Fruit fly (Drosophila melanogaster) whole organism, embryonic: ENCODE data around the gene Gmap.

Experiments used
- Adf1 ChIP-seq: fragments of 200-800 bp; sonication (Bioruptor generic); IDR thresholded peaks from 2 replicates; pipeline ENCODE4 v1.3.6; 2022; ENCODE audit warnings: missing biosample characterization, missing genetic modification characterization
- CG10543 ChIP-seq: fragments of 200-800 bp; sonication (Bioruptor generic); optimal IDR thresholded peaks from 3 replicates; lab custom pipeline; 2017; ENCODE audit warnings: missing biosample characterization, mild to moderate bottlenecking, missing genetic modification characterization, moderate library complexity
- CG10654 ChIP-seq: fragments of 200-800 bp; sonication (Bioruptor generic); optimal IDR thresholded peaks from 2 replicates; lab custom pipeline; 2016; ENCODE audit warnings: missing biosample characterization, missing genetic modification characterization
- CG12071 ChIP-seq: fragments of 200-800 bp; sonication (Bioruptor generic); optimal IDR thresholded peaks from 3 replicates; lab custom pipeline; 2018; ENCODE audit warnings: missing biosample characterization, mild to moderate bottlenecking, missing genetic modification characterization
- CG13894 ChIP-seq: fragments of 200-800 bp; sonication (Bioruptor generic); optimal IDR thresholded peaks from 3 replicates; lab custom pipeline; 2018; ENCODE audit warnings: missing biosample characterization, mild to moderate bottlenecking, missing genetic modification characterization, moderate library complexity
- CG15514 ChIP-seq: fragments of 200-800 bp; sonication (Bioruptor generic); optimal IDR thresholded peaks from 3 replicates; lab custom pipeline; 2017; ENCODE audit warnings: missing biosample characterization, missing genetic modification characterization, mild to moderate bottlenecking, moderate library complexity, missing genetic modification reagents
- CG17385 ChIP-seq: fragments of 200-800 bp; sonication (Bioruptor generic); optimal IDR thresholded peaks from 3 replicates; lab custom pipeline; 2018; ENCODE audit warnings: missing biosample characterization, mild to moderate bottlenecking, missing genetic modification characterization
- CG18599 ChIP-seq: fragments of 200-800 bp; sonication (Bioruptor generic); optimal IDR thresholded peaks from 3 replicates; lab custom pipeline; 2017; ENCODE audit warnings: missing biosample characterization, missing genetic modification characterization, mild to moderate bottlenecking, moderate library complexity, missing genetic modification reagents
- CG2678 ChIP-seq: fragments of 200-800 bp; sonication (Bioruptor generic); optimal IDR thresholded peaks from 3 replicates; lab custom pipeline; 2019; ENCODE audit warnings: missing biosample characterization, mild to moderate bottlenecking, missing genetic modification characterization, moderate library complexity
- CG33557 ChIP-seq: fragments of 200-800 bp; sonication (Bioruptor generic); optimal IDR thresholded peaks from 2 replicates; lab custom pipeline; 2019; ENCODE audit warnings: missing biosample characterization, mild to moderate bottlenecking, missing genetic modification characterization, moderate library complexity
- CG4360 ChIP-seq: fragments of 200-800 bp; sonication (Bioruptor generic); IDR thresholded peaks from 2 replicates; pipeline ENCODE4 v1.3.6; 2022; ENCODE audit warnings: missing biosample characterization, missing genetic modification characterization
- CG4617 ChIP-seq: fragments of 200-800 bp; sonication (Bioruptor generic); optimal IDR thresholded peaks from 3 replicates; lab custom pipeline; 2016; ENCODE audit warnings: missing biosample characterization, missing genetic modification characterization, borderline replicate concordance
- CG5245 ChIP-seq: fragments of 200-800 bp; sonication (Bioruptor generic); optimal IDR thresholded peaks from 3 replicates; lab custom pipeline; 2016; ENCODE audit warnings: missing biosample characterization, missing genetic modification characterization
- CG7357 ChIP-seq: fragments of 200-800 bp; sonication (Bioruptor generic); IDR thresholded peaks from 3 replicates; pipeline ENCODE4 v1.3.6; 2022; ENCODE audit warnings: missing biosample characterization, missing genetic modification characterization
- CG8290 ChIP-seq, 3 experiments: fragments of 200-800 bp; sonication (Bioruptor generic); optimal IDR thresholded peaks; 2 replicates each; lab custom pipeline; 2016 to 2019; ENCODE audit warnings: missing biosample characterization in 3 of 3, missing genetic modification characterization in 3 of 3, mild to moderate bottlenecking in 2 of 3, moderate library complexity in 1 of 3
- CTCF ChIP-seq: fragments of 200-800 bp; sonication (Bioruptor generic); optimal IDR thresholded peaks from 2 replicates; lab custom pipeline; 2017; ENCODE audit warnings: missing biosample characterization, mild to moderate bottlenecking, missing genetic modification characterization, moderate library complexity
- D ChIP-seq, 2 experiments: fragments of 200-800 bp in 1 of 2; fragments of >200 bp in 1 of 2; sonication (Bioruptor generic) in 1 of 2; optimal IDR thresholded peaks; 2 replicates in 1 of 2; 3 replicates in 1 of 2; lab custom pipeline; 2017; ENCODE audit warnings: mild to moderate bottlenecking in 1 of 2, missing biosample characterization in 1 of 2, missing genetic modification characterization in 1 of 2, missing genetic modification reagents in 1 of 2
- Deaf1 ChIP-seq: fragments of 200-800 bp; optimal IDR thresholded peaks from 3 replicates; lab custom pipeline; 2019; ENCODE audit warnings: missing biosample characterization, mild to moderate bottlenecking, missing genetic modification characterization, moderate library complexity
- Dref ChIP-seq: fragments of 200-800 bp; sonication (Bioruptor generic); IDR thresholded peaks from 2 replicates; pipeline ENCODE4 v1.3.6; 2022; ENCODE audit warnings: missing biosample characterization, missing genetic modification characterization
- HLH3B ChIP-seq: fragments of 200-800 bp; sonication (Bioruptor generic); IDR thresholded peaks from 2 replicates; pipeline ENCODE4 v1.3.6; 2022; ENCODE audit warnings: missing biosample characterization, missing genetic modification characterization
- HLH54F ChIP-seq: fragments of 200-800 bp; sonication (Bioruptor generic); optimal IDR thresholded peaks from 3 replicates; lab custom pipeline; 2016; ENCODE audit warnings: missing biosample characterization, missing genetic modification characterization
- Lpt ChIP-seq: fragments of >200 bp; optimal IDR thresholded peaks from 2 replicates; lab custom pipeline; 2018; ENCODE audit warnings: missing biosample characterization, missing genetic modification characterization
- Med ChIP-seq: fragments of 200-800 bp; sonication (Bioruptor generic); peaks from one replicate; lab custom pipeline; 2016; ENCODE audit warnings: missing biosample characterization, missing genetic modification characterization, mild to moderate bottlenecking, inconsistent platforms, moderate library complexity
- Nf-YB ChIP-seq: fragments of 200-800 bp; sonication (Bioruptor generic); optimal IDR thresholded peaks from 3 replicates; lab custom pipeline; 2019; ENCODE audit warnings: missing biosample characterization, mild to moderate bottlenecking, missing genetic modification characterization, moderate library complexity
- Xrp1 ChIP-seq: fragments of 200-800 bp; sonication (Bioruptor generic); IDR thresholded peaks from 2 replicates; pipeline ENCODE4 v1.3.6; 2022; ENCODE audit warnings: missing biosample characterization, missing genetic modification characterization
- abd-A ChIP-seq: fragments of 200-800 bp; sonication (Bioruptor generic); optimal IDR thresholded peaks from 3 replicates; lab custom pipeline; 2019; ENCODE audit warnings: missing biosample characterization, mild to moderate bottlenecking, missing genetic modification characterization, moderate library complexity
- amos ChIP-seq: fragments of 200-800 bp; sonication (Bioruptor generic); IDR thresholded peaks from 2 replicates; pipeline ENCODE4 v1.3.6; 2022; ENCODE audit warnings: missing biosample characterization, missing genetic modification characterization; ENCODE audit not compliant: partially characterized antibody
- az2 ChIP-seq: fragments of 200-800 bp; sonication (Bioruptor generic); optimal IDR thresholded peaks from 3 replicates; lab custom pipeline; 2016; ENCODE audit warnings: missing biosample characterization, missing genetic modification characterization
- bcd ChIP-seq: fragments of 200-800 bp; sonication (Bioruptor generic); optimal IDR thresholded peaks from 2 replicates; lab custom pipeline; 2017; ENCODE audit warnings: missing biosample characterization, mild to moderate bottlenecking, missing genetic modification characterization
- cg ChIP-seq: fragments of 200-800 bp; sonication (Bioruptor generic); optimal IDR thresholded peaks from 3 replicates; lab custom pipeline; 2019; ENCODE audit warnings: missing biosample characterization, mild to moderate bottlenecking, missing genetic modification characterization, moderate library complexity
- crol ChIP-seq: fragments of 200-800 bp; sonication (Bioruptor generic); IDR thresholded peaks from 2 replicates; pipeline ENCODE4 v1.3.6; 2022; ENCODE audit warnings: missing biosample characterization, missing genetic modification characterization
- dimm ChIP-seq: fragments of 200-800 bp; sonication (Bioruptor generic); IDR thresholded peaks from 2 replicates; pipeline ENCODE4 v1.3.6; 2022; ENCODE audit warnings: missing biosample characterization, missing genetic modification characterization
- dmrt99B ChIP-seq: fragments of 200-800 bp; sonication (Bioruptor generic); optimal IDR thresholded peaks from 2 replicates; lab custom pipeline; 2018; ENCODE audit warnings: missing biosample characterization, mild to moderate bottlenecking, missing genetic modification characterization, moderate library complexity
- fd3F ChIP-seq: fragments of 200-800 bp; sonication (Bioruptor generic); optimal IDR thresholded peaks from 2 replicates; lab custom pipeline; 2018; ENCODE audit warnings: missing biosample characterization, mild to moderate bottlenecking, missing genetic modification characterization, moderate library complexity
- fu2 ChIP-seq: fragments of 200-800 bp; sonication (Bioruptor generic); optimal IDR thresholded peaks from 2 replicates; lab custom pipeline; 2016; ENCODE audit warnings: missing biosample characterization, missing genetic modification characterization
- ken ChIP-seq: fragments of 200-800 bp; sonication (Bioruptor generic); IDR thresholded peaks from 3 replicates; pipeline ENCODE4 v1.3.6; 2022; ENCODE audit warnings: missing biosample characterization, missing genetic modification characterization
- lab ChIP-seq: fragments of 200-800 bp; sonication (Bioruptor generic); optimal IDR thresholded peaks from 3 replicates; lab custom pipeline; 2017; ENCODE audit warnings: missing biosample characterization, missing genetic modification characterization, mild to moderate bottlenecking, moderate library complexity, missing genetic modification reagents
- lmd ChIP-seq: fragments of 200-800 bp; sonication (Bioruptor generic); IDR thresholded peaks from 2 replicates; pipeline ENCODE4 v1.3.6; 2022; ENCODE audit warnings: missing biosample characterization, missing genetic modification characterization
- nerfin-1 ChIP-seq: fragments of 200-800 bp; sonication (Bioruptor generic); optimal IDR thresholded peaks from 3 replicates; lab custom pipeline; 2019; ENCODE audit warnings: missing biosample characterization, mild to moderate bottlenecking, missing genetic modification characterization, moderate library complexity
- peb ChIP-seq: fragments of 200-800 bp; sonication (Bioruptor generic); IDR thresholded peaks from 2 replicates; pipeline ENCODE4 v1.3.6; 2022; ENCODE audit warnings: missing biosample characterization, missing genetic modification characterization
- pzg ChIP-seq: fragments of 200-800 bp; sonication (Bioruptor generic); optimal IDR thresholded peaks from 3 replicates; lab custom pipeline; 2018; ENCODE audit warnings: missing biosample characterization, mild to moderate bottlenecking, missing genetic modification characterization, moderate library complexity
- seq ChIP-seq: fragments of 200-800 bp; sonication (Bioruptor generic); IDR thresholded peaks from 2 replicates; pipeline ENCODE4 v1.3.6; 2022; ENCODE audit warnings: missing biosample characterization, missing genetic modification characterization
- sqz ChIP-seq: fragments of 200-800 bp; sonication (Bioruptor generic); optimal IDR thresholded peaks from 3 replicates; lab custom pipeline; 2018; ENCODE audit warnings: missing biosample characterization, mild to moderate bottlenecking, missing genetic modification characterization
- stc ChIP-seq: fragments of 200-800 bp; sonication (Bioruptor generic); IDR thresholded peaks from 2 replicates; pipeline ENCODE4 v1.3.6; 2022; ENCODE audit warnings: missing biosample characterization, missing genetic modification characterization
- tgo ChIP-seq: fragments of 200-800 bp; sonication (Bioruptor generic); IDR thresholded peaks from 3 replicates; pipeline ENCODE4 v1.3.6; 2022; ENCODE audit warnings: missing biosample characterization, missing genetic modification characterization
- tio ChIP-seq: fragments of 200-800 bp; sonication (Bioruptor generic); optimal IDR thresholded peaks from 2 replicates; lab custom pipeline; 2017; ENCODE audit warnings: missing biosample characterization, missing genetic modification characterization, inconsistent platforms
- tup ChIP-seq: fragments of 200-800 bp; sonication (Bioruptor generic); optimal IDR thresholded peaks from 2 replicates; lab custom pipeline; 2016; ENCODE audit warnings: missing biosample characterization, mild to moderate bottlenecking, missing genetic modification characterization, moderate library complexity
- vfl ChIP-seq: fragments of 200-800 bp; sonication (Bioruptor generic); optimal IDR thresholded peaks from 2 replicates; lab custom pipeline; 2016; ENCODE audit warnings: missing biosample characterization, missing genetic modification characterization

The Gmap gene

dm6 chrX:15486682-15487081 lies at the start of gene Gmap (continued):
- TF ChIP-seq CG7357 (GFP tag; lab: Robert Waterston, UW) (no peak), CG33557 (GFP tag; lab: Kevin White, UChicago) (no peak), CTCF (GFP tag; lab: Kevin White, UChicago) (no peak), CG17385 (no peak), stc (no peak), ken (no peak), CG2678 (tag; lab: Kevin White, UChicago) (no peak), nerfin-1 (tag; lab: Kevin White, UChicago) (no peak), sqz (GFP tag; lab: Kevin White, UChicago) (no peak), D (optimal IDR thresholded peaks at IDR 0.05; lab: Kevin White, UChicago) (no peak), D (GFP tag; optimal IDR thresholded peaks at IDR 0.05; lab: Kevin White, UChicago) (no peak), tup (GFP tag; lab: Kevin White, UChicago) (no peak), lmd (no peak), CG15514 (GFP tag; lab: Kevin White, UChicago) (peak; percentile 65), pzg (peak; percentile 60)

- peak; percentile 92 for TF ChIP-seq crol (GFP tag; lab: Robert Waterston, UW)
- peak; percentile 70 for TF ChIP-seq CG13894
- no peak for TF ChIP-seq seq (GFP tag; lab: Robert Waterston, UW)
- no peak for TF ChIP-seq CG8290 (GFP tag; optimal IDR thresholded peaks at IDR 0.05; lab: Kevin White, UChicago)
- TF ChIP-seq CG8290 (tag; optimal IDR thresholded peaks at IDR 0.05; lab: Kevin White, UChicago): peak in 1 of 2 experiments; percentile 19
- TF ChIP-seq peb: no peak
- peak; percentile 98 for TF ChIP-seq Deaf1 (tag; lab: Kevin White, UChicago)
- no peak for TF ChIP-seq fu2
- peak; percentile 86 for TF ChIP-seq CG10543 (GFP tag; lab: Kevin White, UChicago)
- peak; percentile 17; the same call in 1 of the 2 replicates for TF ChIP-seq Adf1 (GFP tag; lab: Robert Waterston, UW)
- no peak for TF ChIP-seq Dref (GFP tag; lab: Robert Waterston, UW)
- TF ChIP-seq abd-A (tag; lab: Kevin White, UChicago): peak; percentile 83
- TF ChIP-seq CG18599: peak; percentile 12
- TF ChIP-seq lab (GFP tag; lab: Kevin White, UChicago): peak; percentile 10
- TF ChIP-seq Med (GFP tag; lab: Kevin White, UChicago): peak; percentile 17
Measured at dm6 chrX:15441245-15441644, 45.5 kb upstream of the Gmap start, which contains the start of gene Cngl. TSS of gene Cngl (minus strand) at chrX:15441252.

- TF ChIP-seq CG15514 (GFP tag; lab: Kevin White, UChicago) (no peak), cg (GFP tag; lab: Kevin White, UChicago) (peak; percentile 16), CG5245 (GFP tag; lab: Kevin White, UChicago) (no peak), CG4360 (no peak), Deaf1 (tag; lab: Kevin White, UChicago) (peak; percentile 92), fd3F (GFP tag; lab: Kevin White, UChicago) (no peak), tio (GFP tag; lab: Kevin White, UChicago) (no peak), HLH3B (GFP tag; lab: Robert Waterston, UW) (no peak), dmrt99B (no peak), CG4617 (GFP tag; lab: Kevin White, UChicago) (no peak), Lpt (GFP tag; lab: Kevin White, UChicago) (no peak), CG12071 (peak; percentile 25), crol (GFP tag; lab: Robert Waterston, UW) (peak; percentile 89), CG10654 (no peak), az2 (no peak), Nf-YB (no peak), bcd (GFP tag; lab: Kevin White, UChicago) (no peak), CG13894 (peak; percentile 48), vfl (GFP tag; lab: Kevin White, UChicago) (no peak), Xrp1 (GFP tag; lab: Robert Waterston, UW) (no peak), amos (GFP tag; lab: Robert Waterston, UW) (no peak), HLH54F (no peak), tgo (GFP tag; lab: Robert Waterston, UW) (no peak), abd-A (tag; lab: Kevin White, UChicago) (peak; percentile 90), dimm (no peak)
Measured at dm6 chrX:15443502-15443901, 43.2 kb upstream of the Gmap start.
